Worm (Caenorhabditis elegans): Measurements from ENCODE around the gene arrd-18.

DNA sequence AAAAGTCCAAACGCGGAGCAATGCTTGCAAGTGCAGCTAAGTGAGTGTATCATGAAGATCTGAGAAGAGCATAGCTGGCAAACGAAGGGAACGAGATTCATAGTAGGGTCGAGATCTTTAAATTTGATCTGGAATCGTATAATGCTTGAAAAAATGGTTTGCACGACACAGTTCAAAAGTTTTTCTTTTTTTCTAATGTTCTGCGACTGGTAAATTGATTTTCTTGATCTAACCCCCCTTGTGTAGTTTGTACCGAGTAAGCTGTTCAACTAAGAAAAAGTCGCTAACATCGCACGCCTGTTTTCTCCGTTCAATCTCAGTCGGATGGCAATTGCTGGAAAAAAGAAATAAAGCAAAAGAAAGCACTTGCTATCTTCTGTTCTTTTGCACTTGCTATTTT is 8.5 kb upstream of the arrd-18 start, which contains the start of gene C17B7.14:
- no peak for TF ChIP-seq ama-1 (optimal IDR thresholded peaks at IDR 0.05)
- TF ChIP-seq sea-1 (GFP tag; conservative IDR thresholded peaks at IDR 0.05): no peak
- no peak for TF ChIP-seq ceh-36 (tag; optimal IDR thresholded peaks at IDR 0.05)
- no peak for TF ChIP-seq tra-4 (tag; optimal IDR thresholded peaks at IDR 0.05)
- no peak for TF ChIP-seq B0310.2 (tag; optimal IDR thresholded peaks at IDR 0.05)
- no peak for TF ChIP-seq flt-1 (GFP tag; IDR thresholded peaks at IDR 0.05)
- TF ChIP-seq hnd-1 (tag; optimal IDR thresholded peaks at IDR 0.05): no peak
- no peak for TF ChIP-seq pes-1 (GFP tag; IDR thresholded peaks at IDR 0.05)
- TF ChIP-seq tbx-11 (GFP tag; IDR thresholded peaks at IDR 0.05): no peak
- TF ChIP-seq hmbx-1 (tag; optimal IDR thresholded peaks at IDR 0.05): no peak
- no peak for TF ChIP-seq scrt-1 (GFP tag; IDR thresholded peaks at IDR 0.05)
- no peak for TF ChIP-seq ceh-13 (GFP tag; optimal IDR thresholded peaks at IDR 0.05)

Measured in whole organism, early embryonic.